Fruit fly (Drosophila melanogaster) S2 (cell line): ENCODE data around the gene CG5498.

Experiments
- CG8478 ChIP-seq: fragments of >200 bp; optimal IDR thresholded peaks from 2 replicates; lab custom pipeline; 2018
- CTCF ChIP-seq, 2 experiments: fragments of >200 bp; optimal IDR thresholded peaks; 2 replicates each; lab custom pipeline; 2018

- no peak for TF ChIP-seq CG8478
- TF ChIP-seq CTCF (optimal IDR thresholded peaks at IDR 0.05; lab: Kevin White, UChicago) = no peak
These were observed 19.8 kb upstream of the CG5498 start for dm6 chr3L:20403493-20404379.
